Fruit fly (Drosophila melanogaster) whole organism, pupa: ENCODE measurements around the gene TSG101.

Experiments used
- CG10348 ChIP-seq: fragments of 200-800 bp; sonication (Bioruptor generic); IDR thresholded peaks from 2 replicates; pipeline ENCODE4 v1.3.6; 2022; ENCODE audit warnings: missing biosample characterization, missing genetic modification characterization
- CG17806 ChIP-seq: fragments of 200-800 bp; sonication (Bioruptor generic); optimal IDR thresholded peaks from 2 replicates; lab custom pipeline; 2018; ENCODE audit warnings: missing biosample characterization, mild to moderate bottlenecking, missing genetic modification characterization, moderate library complexity
- CG8159 ChIP-seq: fragments of 200-800 bp; sonication (Bioruptor generic); optimal IDR thresholded peaks from 3 replicates; lab custom pipeline; 2018; ENCODE audit warnings: missing biosample characterization, mild to moderate bottlenecking, missing genetic modification characterization, moderate library complexity
- CG8301 ChIP-seq: fragments of 200-800 bp; sonication (Bioruptor generic); optimal IDR thresholded peaks from 2 replicates; lab custom pipeline; 2018; ENCODE audit warnings: missing biosample characterization, mild to moderate bottlenecking, missing genetic modification characterization
- Pif1B ChIP-seq: fragments of 200-800 bp; sonication (Bioruptor generic); optimal IDR thresholded peaks from 3 replicates; lab custom pipeline; 2016; ENCODE audit warnings: missing biosample characterization, missing genetic modification characterization
- Snoo ChIP-seq: fragments of 200-800 bp; sonication (Bioruptor generic); optimal IDR thresholded peaks from 3 replicates; lab custom pipeline; 2017; ENCODE audit warnings: missing biosample characterization, mild to moderate bottlenecking, missing genetic modification characterization, inconsistent platforms
- rn ChIP-seq: fragments of 200-800 bp; sonication (Bioruptor generic); IDR thresholded peaks from 2 replicates; pipeline ENCODE4 v1.3.6; 2022; ENCODE audit warnings: missing biosample characterization, missing genetic modification characterization

- TF ChIP-seq Snoo (peak; percentile 77), Pif1B (peak; percentile 88), CG8301 (tag; lab: Kevin White, UChicago) (peak; percentile 89), CG17806 (peak; percentile 98), CG8159 (tag; lab: Kevin White, UChicago) (peak; percentile 96), CG10348 (GFP tag; lab: Robert Waterston, UW) (no peak), rn (GFP tag; lab: Robert Waterston, UW) (no peak)
These were observed 24.0 kb upstream of the TSG101 start for dm6 chr3L:16818063-16818462.
